Fruit fly (Drosophila melanogaster) whole organism, embryonic: Measurements from ENCODE around the gene CG5835.

Source experiments
- Ada2b ChIP-seq: fragments of 200-800 bp; sonication (Bioruptor generic); IDR thresholded peaks from 2 replicates; pipeline ENCODE4 v1.3.6; 2022; ENCODE audit warnings: missing biosample characterization, missing genetic modification characterization
- Bdp1 ChIP-seq: fragments of 200-800 bp; sonication (Bioruptor generic); optimal IDR thresholded peaks from 3 replicates; lab custom pipeline; 2016; ENCODE audit warnings: missing biosample characterization, missing genetic modification characterization
- CG10366 ChIP-seq: fragments of 200-800 bp; sonication (Bioruptor generic); IDR thresholded peaks from 2 replicates; pipeline ENCODE4 v1.3.6; 2022; ENCODE audit warnings: missing biosample characterization, missing genetic modification characterization
- CG12219 ChIP-seq: fragments of 200-800 bp; sonication (Bioruptor generic); optimal IDR thresholded peaks from 3 replicates; lab custom pipeline; 2018; ENCODE audit warnings: missing biosample characterization, mild to moderate bottlenecking, missing genetic modification characterization
- CG13775 ChIP-seq: fragments of 200-800 bp; sonication (Bioruptor generic); optimal IDR thresholded peaks from 3 replicates; lab custom pipeline; 2017; ENCODE audit warnings: missing biosample characterization, mild to moderate bottlenecking, missing genetic modification characterization
- CG14014 ChIP-seq: fragments of 200-800 bp; sonication (Bioruptor generic); IDR thresholded peaks from 2 replicates; pipeline ENCODE4 v1.3.6; 2022; ENCODE audit warnings: missing biosample characterization, missing genetic modification characterization
- CG14860 ChIP-seq: fragments of 200-800 bp; sonication (Bioruptor generic); IDR thresholded peaks from 3 replicates; pipeline ENCODE4 v1.3.6; 2022; ENCODE audit warnings: missing biosample characterization, missing genetic modification characterization; ENCODE audit not compliant: partially characterized antibody
- CG15011 ChIP-seq: fragments of 200-800 bp; sonication (Bioruptor generic); optimal IDR thresholded peaks from 3 replicates; lab custom pipeline; 2018; ENCODE audit warnings: missing biosample characterization, mild to moderate bottlenecking, missing genetic modification characterization
- CG1792 ChIP-seq: fragments of 200-800 bp; sonication (Bioruptor generic); optimal IDR thresholded peaks from 2 replicates; lab custom pipeline; 2016; ENCODE audit warnings: missing biosample characterization, missing genetic modification characterization
- CG18262 ChIP-seq: fragments of 200-800 bp; optimal IDR thresholded peaks from 3 replicates; lab custom pipeline; 2019; ENCODE audit warnings: missing biosample characterization, mild to moderate bottlenecking, missing genetic modification characterization, moderate library complexity
- CG18599 ChIP-seq: fragments of 200-800 bp; sonication (Bioruptor generic); optimal IDR thresholded peaks from 3 replicates; lab custom pipeline; 2017; ENCODE audit warnings: missing biosample characterization, missing genetic modification characterization, mild to moderate bottlenecking, moderate library complexity, missing genetic modification reagents
- CG2120 ChIP-seq: fragments of 200-800 bp; sonication (Bioruptor generic); optimal IDR thresholded peaks from 3 replicates; lab custom pipeline; 2016; ENCODE audit warnings: missing biosample characterization, missing genetic modification characterization
- CG2199 ChIP-seq: fragments of 200-800 bp; sonication (Bioruptor generic); IDR thresholded peaks from 3 replicates; pipeline ENCODE4 v1.3.6; 2022; ENCODE audit warnings: missing biosample characterization, missing genetic modification characterization
- CG30431 ChIP-seq: fragments of 200-800 bp; sonication (Bioruptor generic); optimal IDR thresholded peaks from 2 replicates; lab custom pipeline; 2017; ENCODE audit warnings: missing biosample characterization, missing genetic modification characterization
- CG32772 ChIP-seq: fragments of 200-800 bp; sonication (Bioruptor generic); IDR thresholded peaks from 2 replicates; pipeline ENCODE4 v1.3.6; 2022; ENCODE audit warnings: missing biosample characterization, missing genetic modification characterization
- CG4854 ChIP-seq: fragments of 200-800 bp; sonication (Bioruptor generic); optimal IDR thresholded peaks from 2 replicates; lab custom pipeline; 2016; ENCODE audit warnings: missing biosample characterization, missing genetic modification characterization, inconsistent platforms
- CG5180 ChIP-seq: fragments of 200-800 bp; sonication (Bioruptor generic); optimal IDR thresholded peaks from 3 replicates; lab custom pipeline; 2017; ENCODE audit warnings: missing biosample characterization, missing genetic modification characterization, mild to moderate bottlenecking, moderate library complexity, missing genetic modification reagents
- Dip2 ChIP-seq: fragments of 200-800 bp; sonication (Bioruptor generic); IDR thresholded peaks from 2 replicates; pipeline ENCODE4 v1.3.6; 2022; ENCODE audit warnings: missing biosample characterization, missing genetic modification characterization
- Ets97D ChIP-seq: fragments of 200-800 bp; sonication (Bioruptor generic); optimal IDR thresholded peaks from 3 replicates; lab custom pipeline; 2016; ENCODE audit warnings: missing biosample characterization, missing genetic modification characterization
- Fer1 ChIP-seq: fragments of 200-800 bp; sonication (Bioruptor generic); optimal IDR thresholded peaks from 2 replicates; lab custom pipeline; 2017; ENCODE audit warnings: missing biosample characterization, mild to moderate bottlenecking, missing genetic modification characterization
- Fer3 ChIP-seq: fragments of 200-800 bp; sonication (Bioruptor generic); optimal IDR thresholded peaks from 2 replicates; lab custom pipeline; 2018; ENCODE audit warnings: missing biosample characterization, mild to moderate bottlenecking, missing genetic modification characterization, moderate library complexity
- HLH4C ChIP-seq: fragments of 200-800 bp; sonication (Bioruptor generic); IDR thresholded peaks from 3 replicates; pipeline ENCODE4 v1.3.6; 2022; ENCODE audit warnings: missing biosample characterization, missing genetic modification characterization; ENCODE audit not compliant: partially characterized antibody
- Hmx ChIP-seq: fragments of 200-800 bp; sonication (Bioruptor generic); optimal IDR thresholded peaks from 2 replicates; lab custom pipeline; 2016; ENCODE audit warnings: missing biosample characterization, missing genetic modification characterization
- Lpt ChIP-seq: fragments of >200 bp; optimal IDR thresholded peaks from 2 replicates; lab custom pipeline; 2018; ENCODE audit warnings: missing biosample characterization, missing genetic modification characterization
- Mad ChIP-seq: fragments of 200-800 bp; sonication (Bioruptor generic); optimal IDR thresholded peaks from 2 replicates; lab custom pipeline; 2016; ENCODE audit warnings: missing biosample characterization, missing genetic modification characterization
- Nf-YA ChIP-seq: fragments of 200-800 bp; sonication (Bioruptor generic); IDR thresholded peaks from 2 replicates; pipeline ENCODE4 v1.3.6; 2022; ENCODE audit warnings: missing biosample characterization, missing genetic modification characterization
- Rfx ChIP-seq: fragments of 200-800 bp; sonication (Bioruptor generic); IDR thresholded peaks from 2 replicates; pipeline ENCODE4 v1.3.6; 2022; ENCODE audit warnings: missing biosample characterization, missing genetic modification characterization
- Sry-β ChIP-seq: fragments of 200-800 bp; sonication (Bioruptor generic); optimal IDR thresholded peaks from 2 replicates; lab custom pipeline; 2018; ENCODE audit warnings: missing biosample characterization, mild to moderate bottlenecking, missing genetic modification characterization, moderate library complexity
- Tbp ChIP-seq: fragments of >200 bp; optimal IDR thresholded peaks from 2 replicates; lab custom pipeline; 2018; ENCODE audit warnings: missing biosample characterization, missing genetic modification characterization
- ash1 ChIP-seq: fragments of 200-800 bp; sonication (Bioruptor generic); optimal IDR thresholded peaks from 2 replicates; lab custom pipeline; 2018; ENCODE audit warnings: missing biosample characterization, mild to moderate bottlenecking, missing genetic modification characterization
- az2 ChIP-seq: fragments of 200-800 bp; sonication (Bioruptor generic); optimal IDR thresholded peaks from 3 replicates; lab custom pipeline; 2016; ENCODE audit warnings: missing biosample characterization, missing genetic modification characterization
- caup ChIP-seq: fragments of 200-800 bp; sonication (Bioruptor generic); optimal IDR thresholded peaks from 3 replicates; lab custom pipeline; 2017; ENCODE audit warnings: missing biosample characterization, mild to moderate bottlenecking, missing genetic modification characterization, moderate library complexity; ENCODE audit not compliant: severe bottlenecking
- chif ChIP-seq, 2 experiments: fragments of 200-800 bp; sonication (Bioruptor generic); optimal IDR thresholded peaks; 3 replicates each; lab custom pipeline; 2016; ENCODE audit warnings: missing biosample characterization in 2 of 2, missing genetic modification characterization in 2 of 2
- dysf ChIP-seq: fragments of 200-800 bp; sonication (Bioruptor generic); IDR thresholded peaks from 3 replicates; pipeline ENCODE4 v1.3.6; 2022; ENCODE audit warnings: missing biosample characterization, missing genetic modification characterization
- fu2 ChIP-seq: fragments of 200-800 bp; sonication (Bioruptor generic); optimal IDR thresholded peaks from 2 replicates; lab custom pipeline; 2016; ENCODE audit warnings: missing biosample characterization, missing genetic modification characterization
- gcm ChIP-seq: fragments of 200-800 bp; sonication (Bioruptor generic); optimal IDR thresholded peaks from 2 replicates; lab custom pipeline; 2019; ENCODE audit warnings: missing biosample characterization, mild to moderate bottlenecking, missing genetic modification characterization, moderate library complexity
- gem ChIP-seq: fragments of 200-800 bp; sonication (Bioruptor generic); optimal IDR thresholded peaks from 2 replicates; lab custom pipeline; 2019; ENCODE audit warnings: missing biosample characterization, mild to moderate bottlenecking, missing genetic modification characterization, moderate library complexity
- grn ChIP-seq: fragments of 200-800 bp; sonication (Bioruptor generic); optimal IDR thresholded peaks from 3 replicates; lab custom pipeline; 2017; ENCODE audit warnings: missing biosample characterization, missing genetic modification characterization
- hth ChIP-seq: fragments of >200 bp; optimal IDR thresholded peaks from 2 replicates; lab custom pipeline; 2017; ENCODE audit warnings: inconsistent platforms
- inv ChIP-seq: fragments of 200-800 bp; sonication (Bioruptor generic); IDR thresholded peaks from 2 replicates; pipeline ENCODE4 v1.3.6; 2022; ENCODE audit warnings: missing biosample characterization, missing genetic modification characterization; ENCODE audit not compliant: partially characterized antibody
- pan ChIP-seq, 4 experiments: fragments of >200 bp in 3 of 4; fragments of 200-800 bp in 1 of 4; sonication (Bioruptor generic) in 1 of 4; optimal IDR thresholded peaks in 3 of 4; IDR thresholded peaks in 1 of 4; 2 replicates each; pipeline versions ENCODE4 v1.3.6 to Lab custom; 2017 to 2022; ENCODE audit warnings: missing biosample characterization in 2 of 4, missing genetic modification characterization in 2 of 4, mixed read lengths in 1 of 4
- pho ChIP-seq: fragments of 200-800 bp; sonication (Bioruptor generic); optimal IDR thresholded peaks from 2 replicates; lab custom pipeline; 2016; ENCODE audit warnings: missing biosample characterization, missing genetic modification characterization
- phol ChIP-seq: fragments of 200-800 bp; sonication (Bioruptor generic); optimal IDR thresholded peaks from 3 replicates; lab custom pipeline; 2018; ENCODE audit warnings: missing biosample characterization, mild to moderate bottlenecking, missing genetic modification characterization, moderate library complexity
- pita ChIP-seq: fragments of 200-800 bp; sonication (Bioruptor generic); optimal IDR thresholded peaks from 2 replicates; lab custom pipeline; 2017; ENCODE audit warnings: missing biosample characterization, mild to moderate bottlenecking, missing genetic modification characterization
- pnt ChIP-seq: fragments of 200-800 bp; sonication (Bioruptor generic); optimal IDR thresholded peaks from 3 replicates; lab custom pipeline; 2016; ENCODE audit warnings: missing biosample characterization, missing genetic modification characterization
- ranshi ChIP-seq: fragments of 200-800 bp; sonication (Bioruptor generic); IDR thresholded peaks from 2 replicates; pipeline ENCODE4 v1.3.6; 2022; ENCODE audit warnings: missing biosample characterization, missing genetic modification characterization
- tio ChIP-seq: fragments of 200-800 bp; sonication (Bioruptor generic); optimal IDR thresholded peaks from 2 replicates; lab custom pipeline; 2017; ENCODE audit warnings: missing biosample characterization, missing genetic modification characterization, inconsistent platforms
- tx ChIP-seq: fragments of 200-800 bp; sonication (Bioruptor generic); optimal IDR thresholded peaks from 2 replicates; lab custom pipeline; 2016; ENCODE audit warnings: missing biosample characterization, missing genetic modification characterization
- zf30C ChIP-seq: fragments of 200-800 bp; sonication (Bioruptor generic); optimal IDR thresholded peaks from 3 replicates; lab custom pipeline; 2018; ENCODE audit warnings: missing biosample characterization, mild to moderate bottlenecking, missing genetic modification characterization
- zfh1 ChIP-seq: fragments of 200-800 bp; sonication (Bioruptor generic); IDR thresholded peaks from 3 replicates; pipeline ENCODE4 v1.3.6; 2022; ENCODE audit warnings: missing biosample characterization, missing genetic modification characterization

Gene CG5835

dm6 chr3R:19118505-19119138 is 34.9 kb downstream of the CG5835 start (continued):
- TF ChIP-seq CG18262 (tag; lab: Kevin White, UChicago) (peak; percentile 31), zfh1 (GFP tag; lab: Robert Waterston, UW) (peak; percentile 66), tx (GFP tag; lab: Kevin White, UChicago) (no peak), CG30431 (GFP tag; lab: Kevin White, UChicago) (no peak), dysf (GFP tag; lab: Robert Waterston, UW) (peak; percentile 49; the same call in 1 of the 3 replicates), Ada2b (GFP tag; lab: Robert Waterston, UW) (0 out of 2 replicates have a peak, but pooled peaks have one; percentile 6), CG2120 (GFP tag; lab: Kevin White, UChicago) (no peak), HLH4C (GFP tag; lab: Robert Waterston, UW) (peak; percentile 10; the same call in 1 of the 3 replicates), az2 (GFP tag; lab: Kevin White, UChicago) (peak; percentile 22), Nf-YA (GFP tag; lab: Robert Waterston, UW) (no peak), pnt (GFP tag; lab: Kevin White, UChicago) (peak; percentile 2), ash1 (GFP tag; lab: Kevin White, UChicago) (no peak), Fer1 (GFP tag; lab: Kevin White, UChicago) (no peak), gcm (GFP tag; lab: Kevin White, UChicago) (no peak), CG15011 (GFP tag; lab: Kevin White, UChicago) (no peak), CG12219 (no peak), ranshi (GFP tag; lab: Robert Waterston, UW) (peak; percentile 39; the same call in 1 of the 2 replicates), chif (GFP tag; optimal IDR thresholded peaks at IDR 0.05; lab: Kevin White, UChicago) (peak in 1 of 2 experiments; percentile 27), pho (GFP tag; lab: Kevin White, UChicago) (no peak), hth (no peak), Sry-β (GFP tag; lab: Kevin White, UChicago) (no peak), CG1792 (GFP tag; lab: Kevin White, UChicago) (no peak), CG14860 (GFP tag; lab: Robert Waterston, UW) (no peak), grn (no peak), pita (no peak), Fer3 (no peak), CG13775 (GFP tag; lab: Kevin White, UChicago) (no peak), zf30C (GFP tag; lab: Kevin White, UChicago) (no peak), CG10366 (GFP tag; lab: Robert Waterston, UW) (peak; percentile 49; the same call in 1 of the 2 replicates), Mad (no peak), Bdp1 (no peak), Ets97D (GFP tag; lab: Kevin White, UChicago) (no peak), Rfx (GFP tag; lab: Robert Waterston, UW) (0 out of 2 replicates have a peak, but pooled peaks have one; percentile 22), Hmx (GFP tag; lab: Kevin White, UChicago) (no peak), gem (tag; lab: Kevin White, UChicago) (no peak), CG5180 (GFP tag; lab: Kevin White, UChicago) (no peak), Dip2 (no peak), fu2 (GFP tag; lab: Kevin White, UChicago) (no peak), CG14014 (0 out of 2 replicates have a peak, but pooled peaks have one; percentile 29), tio (peak; percentile 10), CG4854 (no peak), CG18599 (GFP tag; lab: Kevin White, UChicago) (no peak), phol (tag; lab: Kevin White, UChicago) (no peak), pan (optimal IDR thresholded peaks at IDR 0.05; lab: Kevin White, UChicago) (no peak), pan (GFP tag; optimal IDR thresholded peaks at IDR 0.05 in 1 of 2, IDR thresholded peaks at IDR 0.05 in 1 of 2) (peak in 1 of 2 experiments; percentile 49), CG2199 (GFP tag; lab: Robert Waterston, UW) (no peak), Lpt (no peak), Tbp (GFP tag; lab: Kevin White, UChicago) (no peak), inv (GFP tag; lab: Robert Waterston, UW) (no peak), CG32772 (0 out of 2 replicates have a peak, but pooled peaks have one; percentile 48), caup (GFP tag; lab: Kevin White, UChicago) (no peak)
